Worm (Caenorhabditis elegans) whole organism, mixed stage, embryonic: ENCODE results near the gene C26E6.1.

Source experiments
- bed-3 ChIP-seq: fragments of 200-800 bp; sonication (Bioruptor generic); optimal IDR thresholded peaks from 3 replicates; lab custom pipeline; 2018; ENCODE audit warnings: mild to moderate bottlenecking, missing genetic modification characterization, moderate library complexity, missing compliant biosample characterization
- ces-1 ChIP-seq: fragments of 150-350 bp; optimal IDR thresholded peaks from 2 replicates; lab custom pipeline; 2014; ENCODE audit warnings: missing biosample characterization, missing genetic modification reagents, missing genetic modification characterization
- lin-13 ChIP-seq: fragments of 150-350 bp; optimal IDR thresholded peaks from 2 replicates; lab custom pipeline; 2014; ENCODE audit warnings: missing biosample characterization, missing genetic modification characterization
- lsy-2 ChIP-seq: fragments of 150-350 bp; optimal IDR thresholded peaks from 2 replicates; lab custom pipeline; 2014; ENCODE audit warnings: missing biosample characterization, missing genetic modification characterization
- nhr-2 ChIP-seq: fragments of 150-350 bp; optimal IDR thresholded peaks from 2 replicates; lab custom pipeline; 2014; ENCODE audit warnings: missing biosample characterization, missing genetic modification characterization
- nhr-237 ChIP-seq: fragments of 150-350 bp; optimal IDR thresholded peaks from 2 replicates; lab custom pipeline; 2014; ENCODE audit warnings: missing biosample characterization, missing genetic modification characterization
- nhr-76 ChIP-seq: sonication (generic microtip); optimal IDR thresholded peaks from 2 replicates; lab custom pipeline; 2017; ENCODE audit warnings: missing biosample characterization, missing genetic modification characterization
- pha-4 ChIP-seq: fragments of 150-350 bp; optimal IDR thresholded peaks from 2 replicates; lab custom pipeline; 2018; ENCODE audit warnings: missing biosample characterization, missing genetic modification reagents, missing genetic modification characterization
- snpc-4 ChIP-seq: fragments of 150-350 bp; optimal IDR thresholded peaks from 2 replicates; lab custom pipeline; 2014; ENCODE audit warnings: missing biosample characterization, missing genetic modification characterization
- sptf-1 ChIP-seq: sonication (generic microtip); optimal IDR thresholded peaks from 2 replicates; lab custom pipeline; 2017; ENCODE audit warnings: mild to moderate bottlenecking, missing genetic modification characterization, moderate library complexity, missing compliant biosample characterization
- tbx-8 ChIP-seq: fragments of 200-800 bp; sonication (Bioruptor generic); optimal IDR thresholded peaks from 2 replicates; lab custom pipeline; 2018; ENCODE audit warnings: mild to moderate bottlenecking, missing genetic modification characterization, moderate library complexity, missing compliant biosample characterization
- unc-39 ChIP-seq: fragments of 150-350 bp; optimal IDR thresholded peaks from 2 replicates; lab custom pipeline; 2014; ENCODE audit warnings: missing biosample characterization, missing genetic modification characterization
- unc-62 ChIP-seq: fragments of 150-350 bp; optimal IDR thresholded peaks from 2 replicates; lab custom pipeline; 2014; ENCODE audit warnings: missing biosample characterization, missing genetic modification reagents, missing genetic modification characterization
- ztf-11 ChIP-seq: fragments of 150-350 bp; optimal IDR thresholded peaks from 2 replicates; lab custom pipeline; 2014; ENCODE audit warnings: missing biosample characterization, missing genetic modification characterization

DNA sequence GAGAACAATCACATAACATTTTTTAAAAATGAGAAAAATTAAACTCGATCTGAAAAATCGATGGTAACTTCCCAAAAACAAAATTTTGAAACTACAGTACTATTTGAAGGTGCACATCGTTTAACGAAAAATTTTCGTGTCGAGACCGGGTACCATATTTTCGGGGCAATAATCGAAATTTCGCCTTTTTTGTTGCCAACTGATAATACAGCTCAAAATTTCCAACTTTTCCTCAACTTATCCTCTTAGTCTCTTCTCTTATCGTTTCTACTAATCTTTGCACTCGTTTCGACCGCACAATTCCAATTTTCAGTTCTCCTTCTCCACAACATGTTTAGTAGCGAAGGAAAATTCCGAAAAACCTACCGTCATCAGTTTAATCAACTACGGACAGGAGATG lies 49.8 kb upstream of the C26E6.1 start, which contains the start of gene rom-1:
- TF ChIP-seq nhr-237 (tag; lab: Kevin White, UChicago) (no peak), pha-4 (tag; lab: Kevin White, UChicago) (no peak), snpc-4 (tag; lab: Kevin White, UChicago) (no peak), bed-3 (GFP tag; lab: Kevin White, UChicago) (no peak), sptf-1 (tag; lab: Kevin White, UChicago) (no peak), unc-62 (GFP tag; lab: Kevin White, UChicago) (no peak), lin-13 (tag; lab: Kevin White, UChicago) (no peak), ztf-11 (no peak), lsy-2 (tag; lab: Kevin White, UChicago) (no peak), nhr-2 (tag; lab: Kevin White, UChicago) (no peak), tbx-8 (GFP tag; lab: Kevin White, UChicago) (no peak), ces-1 (no peak), nhr-76 (tag; lab: Kevin White, UChicago) (no peak), unc-39 (no peak)
